Worm (Caenorhabditis elegans) whole organism, L4/young adult: ENCODE results near the gene T05H4.3.

ENCODE experiments used
- dao-5 ChIP-seq: sonication (generic microtip); optimal IDR thresholded peaks from 2 replicates; lab custom pipeline; 2016; ENCODE audit warnings: missing genotype, missing genetic modification characterization, moderate library complexity, missing compliant biosample characterization
- him-1 ChIP-seq: sonication (generic microtip); optimal IDR thresholded peaks from 2 replicates; lab custom pipeline; 2016; ENCODE audit warnings: missing genotype, missing genetic modification reagents, missing genetic modification characterization, missing compliant biosample characterization

DNA sequence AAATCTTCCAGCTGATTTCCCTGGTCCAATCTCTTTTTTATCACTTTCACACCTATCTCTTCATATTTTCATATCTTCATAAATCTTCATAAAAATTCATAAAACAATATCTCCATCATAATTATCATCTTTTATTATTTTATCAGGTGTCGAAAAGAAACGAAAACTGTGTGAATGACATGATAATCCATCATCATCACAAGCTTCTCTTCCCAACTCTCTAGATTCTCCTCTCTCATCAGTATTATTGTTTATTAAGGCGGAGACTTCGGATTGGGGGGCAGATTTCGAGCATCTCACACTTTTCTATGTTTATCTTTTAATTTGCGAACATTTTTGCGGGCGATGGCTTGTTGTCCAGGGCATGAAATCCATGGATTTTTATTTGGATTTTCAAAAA, 22.1 kb downstream of the T05H4.3 start:
- TF ChIP-seq him-1 (tag; lab: Kevin White, UChicago) (no peak), dao-5 (tag; lab: Kevin White, UChicago) (no peak)
